Worm (Caenorhabditis elegans): ENCODE results near the gene abu-10.

- TF ChIP-seq ref-1 (GFP tag; conservative IDR thresholded peaks at IDR 0.05) (no peak), med-1 (GFP tag; optimal IDR thresholded peaks at IDR 0.05; ENCODE audit: insufficient read depth) (no peak), flt-1 (GFP tag; IDR thresholded peaks at IDR 0.05) (no peak), cog-1 (tag; optimal IDR thresholded peaks at IDR 0.05) (no peak), klf-2 (GFP tag; conservative IDR thresholded peaks at IDR 0.05) (no peak), ztf-29 (GFP tag; IDR thresholded peaks at IDR 0.05) (no peak), T22C8.4 (GFP tag; IDR thresholded peaks at IDR 0.05) (no peak), ztf-23 (GFP tag; IDR thresholded peaks at IDR 0.05) (no peak)
These were observed 35.6 kb upstream of the abu-10 start, which contains the start of gene T14G12.11 for ce11 chrX:3762410-3762809.
